Fruit fly (Drosophila melanogaster) ovary, adult (tissue): ENCODE measurements around the gene sphe.

Experiments used
- CG17801 ChIP-seq: fragments of 200-800 bp; optimal IDR thresholded peaks from 2 replicates; lab custom pipeline; 2019; ENCODE audit warnings: missing biosample characterization, mild to moderate bottlenecking, missing genetic modification characterization, moderate library complexity; ENCODE audit not compliant: partially characterized antibody

sphe gene

dm6 chrX:16701941-16702340 is at the start of gene sphe:
TSS of gene sphe (minus strand) at chrX:16701972.
- TF ChIP-seq CG17801 (GFP tag; lab: Kevin White, UChicago): no peak

- TF ChIP-seq CG17801 (GFP tag; lab: Kevin White, UChicago): peak; percentile 94
Measured at dm6 chrX:16750712-16751578, 49.2 kb upstream of the sphe start.

- TF ChIP-seq CG17801 (GFP tag; lab: Kevin White, UChicago): no peak
Measured at dm6 chrX:16749324-16749723, 47.6 kb upstream of the sphe start.

dm6 chrX:16747467-16747866 is 45.7 kb upstream of the sphe start:
- peak; percentile 19 for TF ChIP-seq CG17801 (GFP tag; lab: Kevin White, UChicago)

dm6 chrX:16746824-16747223 is 45.1 kb upstream of the sphe start:
- no peak for TF ChIP-seq CG17801 (GFP tag; lab: Kevin White, UChicago)

- TF ChIP-seq CG17801 (GFP tag; lab: Kevin White, UChicago): no peak
Measured at dm6 chrX:16745942-16746341, 44.2 kb upstream of the sphe start.

dm6 chrX:16744345-16744744 is 42.6 kb upstream of the sphe start:
- TF ChIP-seq CG17801 (GFP tag; lab: Kevin White, UChicago): no peak

- no peak for TF ChIP-seq CG17801 (GFP tag; lab: Kevin White, UChicago)
Measured at dm6 chrX:16742547-16742946, 40.8 kb upstream of the sphe start, which contains the start of gene Twdlalpha. TSS of gene Twdlalpha (plus strand) at chrX:16742847.

dm6 chrX:16740606-16741005 is 38.8 kb upstream of the sphe start, which contains the start of gene CG32568:
TSS of gene CG32568 (plus strand) at chrX:16740906.
- no peak for TF ChIP-seq CG17801 (GFP tag; lab: Kevin White, UChicago)

- no peak for TF ChIP-seq CG17801 (GFP tag; lab: Kevin White, UChicago)
Measured at dm6 chrX:16737878-16738277, 36.1 kb upstream of the sphe start, which contains the start of gene TwdlZ. TSS of gene TwdlZ (plus strand) at chrX:16738178.

dm6 chrX:16736180-16736579 is 34.4 kb upstream of the sphe start:
- no peak for TF ChIP-seq CG17801 (GFP tag; lab: Kevin White, UChicago)

dm6 chrX:16734647-16735046 is 32.9 kb upstream of the sphe start, which contains the start of gene TwdlY:
TSS of gene TwdlY (plus strand) at chrX:16734947.
- no peak for TF ChIP-seq CG17801 (GFP tag; lab: Kevin White, UChicago)

dm6 chrX:16733244-16733643 is 31.5 kb upstream of the sphe start:
- TF ChIP-seq CG17801 (GFP tag; lab: Kevin White, UChicago): no peak

dm6 chrX:16730791-16731190 is 29.0 kb upstream of the sphe start, which contains the start of gene TwdlX:
TSS of gene TwdlX (plus strand) at chrX:16731091.
- no peak for TF ChIP-seq CG17801 (GFP tag; lab: Kevin White, UChicago)

- peak; percentile 20 for TF ChIP-seq CG17801 (GFP tag; lab: Kevin White, UChicago)
Measured at dm6 chrX:16724544-16724943, 22.8 kb upstream of the sphe start.
